Worm (Caenorhabditis elegans): ENCODE results near the gene F45E1.1.

Gene F45E1.1

DNA sequence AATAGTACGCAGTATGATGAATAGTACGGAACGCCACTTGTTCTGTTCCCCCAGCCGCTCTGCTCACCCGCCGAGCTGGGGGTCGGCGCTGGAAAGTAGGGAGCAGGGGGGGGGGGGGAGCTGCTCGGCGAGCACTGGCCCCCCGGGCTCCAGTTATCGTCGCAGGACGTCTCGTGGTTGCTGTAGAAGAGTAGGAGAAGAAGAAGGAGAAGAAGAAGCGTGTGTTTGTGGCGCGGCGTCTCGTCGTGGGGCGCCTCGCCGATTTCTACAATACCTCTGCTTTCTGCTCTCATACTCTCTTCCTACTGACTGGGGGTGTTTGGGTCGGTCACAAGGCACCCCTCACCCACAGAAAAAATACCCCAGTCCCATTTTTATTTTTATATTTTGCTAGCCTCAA, 13.8 kb downstream of the F45E1.1 start (continued):
- TF ChIP-seq mes-2 (tag; optimal IDR thresholded peaks at IDR 0.05; ENCODE audit: poor library complexity, severe bottlenecking) (peak; percentile 59), saeg-2 (GFP tag; IDR thresholded peaks at IDR 0.05) (peak; percentile 48; the same call in 1 of the 2 replicates), lir-3 (tag; optimal IDR thresholded peaks at IDR 0.05) (no peak), zip-2 (tag; optimal IDR thresholded peaks at IDR 0.05) (no peak), Y105C5A.15 (GFP tag; IDR thresholded peaks at IDR 0.05) (0 out of 2 replicates have a peak, but pooled peaks have one; percentile 31), mxl-2 (GFP tag; conservative IDR thresholded peaks at IDR 0.05) (no peak), ceh-62 (tag; optimal IDR thresholded peaks at IDR 0.05) (no peak), F44E2.7 (GFP tag; IDR thresholded peaks at IDR 0.05) (no peak), F10B5.3 (tag; optimal IDR thresholded peaks at IDR 0.05) (no peak), ZK337.2 (GFP tag; IDR thresholded peaks at IDR 0.05) (no peak), D1046.2 (GFP tag; IDR thresholded peaks at IDR 0.05) (peak; percentile 65; the same call in 1 of the 2 replicates), unc-62 (GFP tag; optimal IDR thresholded peaks at IDR 0.05 in 1 of 2) (no peak), unc-62 (tag; optimal IDR thresholded peaks at IDR 0.05) (no peak), ceh-32 (tag; optimal IDR thresholded peaks at IDR 0.05; ENCODE audit: poor library complexity) (no peak), nhr-48 (tag; optimal IDR thresholded peaks at IDR 0.05) (no peak), pha-4 (GFP tag; IDR thresholded peaks at IDR 0.05) (peak; percentile 91; the same call in 1 of the 2 replicates), pha-4 (tag; optimal IDR thresholded peaks at IDR 0.05) (no peak), lsy-2 (tag; optimal IDR thresholded peaks at IDR 0.05) (peak in 1 of 2 experiments; percentile 54), lin-38 (GFP tag; IDR thresholded peaks at IDR 0.05) (0 out of 2 replicates have a peak, but pooled peaks have one; percentile 24), sdz-12 (GFP tag; optimal IDR thresholded peaks at IDR 0.05) (no peak), rbr-2 (tag; optimal IDR thresholded peaks at IDR 0.05) (peak; percentile 51), F37D6.2 (tag; optimal IDR thresholded peaks at IDR 0.05) (peak; percentile 26), dve-1 (tag; optimal IDR thresholded peaks at IDR 0.05; ENCODE audit: insufficient read depth) (no peak), pqm-1 (tag; optimal IDR thresholded peaks at IDR 0.05) (no peak), nhr-41 (GFP tag; IDR thresholded peaks at IDR 0.05) (no peak), hlh-11 (tag; optimal IDR thresholded peaks at IDR 0.05) (peak; percentile 47), dmd-8 (GFP tag; IDR thresholded peaks at IDR 0.05) (0 out of 2 replicates have a peak, but pooled peaks have one; percentile 18), php-3 (GFP tag; IDR thresholded peaks at IDR 0.05) (no peak), arid-1 (GFP tag; conservative IDR thresholded peaks at IDR 0.05) (0 out of 2 replicates have a peak, but pooled peaks have one; percentile 22), dmd-9 (GFP tag; IDR thresholded peaks at IDR 0.05) (no peak), ceh-20 (GFP tag; IDR thresholded peaks at IDR 0.05) (peak; percentile 62; the same call in 1 of the 2 replicates)

DNA sequence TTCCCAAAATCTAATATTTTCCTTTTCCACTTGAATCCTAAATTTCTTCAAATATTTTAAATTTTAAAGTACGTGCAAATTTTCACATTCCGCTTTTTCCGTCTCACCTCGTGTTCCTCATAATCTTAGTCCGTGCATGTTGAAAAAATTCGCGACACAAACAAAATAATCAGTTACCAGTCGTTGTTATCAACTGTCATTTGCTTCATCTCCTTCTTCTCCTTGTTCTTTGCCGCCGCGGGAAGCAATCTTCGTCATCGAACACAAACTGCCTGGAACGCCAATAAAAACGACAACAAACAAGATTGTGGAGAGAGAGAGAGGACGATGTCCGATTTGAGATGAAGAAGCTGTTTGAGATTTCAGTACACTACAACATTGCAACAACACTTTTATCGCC, 14.3 kb downstream of the F45E1.1 start, which contains the start of gene C34D10.5:
TSS of gene C34D10.5 (plus strand) at position 269 of the 400 bp plus-strand sequence.
- TF ChIP-seq ZK337.2 (GFP tag; IDR thresholded peaks at IDR 0.05) (no peak), hif-1 (tag; optimal IDR thresholded peaks at IDR 0.05) (peak; percentile 67 to 96), zip-11 (GFP tag; IDR thresholded peaks at IDR 0.05) (no peak), mdl-1 (tag; optimal IDR thresholded peaks at IDR 0.05) (peak in 1 of 2 experiments; percentile 21), egl-27 (tag; optimal IDR thresholded peaks at IDR 0.05) (no peak), lim-7 (GFP tag; IDR thresholded peaks at IDR 0.05) (no peak), dve-1 (tag; optimal IDR thresholded peaks at IDR 0.05; ENCODE audit: insufficient read depth) (peak; percentile 19), madf-5 (GFP tag; IDR thresholded peaks at IDR 0.05) (no peak), mxl-3 (GFP tag; optimal IDR thresholded peaks at IDR 0.05) (peak; percentile 33), ceh-28 (tag; optimal IDR thresholded peaks at IDR 0.05) (peak; percentile 39), pqm-1 (tag; optimal IDR thresholded peaks at IDR 0.05) (peak; percentile 6), nhr-25 (tag; optimal IDR thresholded peaks at IDR 0.05; ENCODE audit: borderline replicate concordance, insufficient read depth) (no peak), nhr-77 (tag; optimal IDR thresholded peaks at IDR 0.05) (peak; percentile 56), lsy-2 (tag; optimal IDR thresholded peaks at IDR 0.05) (peak in 1 of 2 experiments; percentile 16), daf-16 (GFP tag; optimal IDR thresholded peaks at IDR 0.05) (no peak), daf-16 (tag; optimal IDR thresholded peaks at IDR 0.05) (peak; percentile 68), nhr-28 (tag; optimal IDR thresholded peaks at IDR 0.05) (peak; percentile 55), unc-62 (GFP tag; optimal IDR thresholded peaks at IDR 0.05 in 1 of 2) (peak in 1 of 2 experiments; percentile 69), unc-62 (tag; optimal IDR thresholded peaks at IDR 0.05) (no peak), Y75B8A.6 (GFP tag; IDR thresholded peaks at IDR 0.05) (no peak), hlh-11 (tag; optimal IDR thresholded peaks at IDR 0.05) (peak; percentile 53), ama-1 (optimal IDR thresholded peaks at IDR 0.05) (peak; percentile 17), dmd-6 (GFP tag; IDR thresholded peaks at IDR 0.05) (0 out of 2 replicates have a peak, but pooled peaks have one; percentile 6)
